Worm (Caenorhabditis elegans) whole organism, late embryonic: Measurements from ENCODE around the gene pals-31.

ENCODE experiments used
- C08G9.2 ChIP-seq: sonication (generic microtip); optimal IDR thresholded peaks from 2 replicates; lab custom pipeline; 2016; ENCODE audit warnings: mild to moderate bottlenecking, missing genetic modification characterization, moderate library complexity, missing compliant biosample characterization
- C38D4.7 ChIP-seq: fragments of 200-800 bp; sonication (Bioruptor generic); optimal IDR thresholded peaks from 2 replicates; lab custom pipeline; 2018; ENCODE audit warnings: mild to moderate bottlenecking, missing genetic modification characterization, moderate library complexity, missing compliant biosample characterization
- K02D7.2 ChIP-seq: sonication (generic microtip); optimal IDR thresholded peaks from 2 replicates; lab custom pipeline; 2017; ENCODE audit warnings: mild to moderate bottlenecking, missing genetic modification characterization, missing compliant biosample characterization
- T23F11.4 ChIP-seq: fragments of 200-800 bp; sonication (Bioruptor generic); optimal IDR thresholded peaks from 2 replicates; lab custom pipeline; 2018; ENCODE audit warnings: mild to moderate bottlenecking, missing genetic modification characterization, missing compliant biosample characterization
- ahr-1 ChIP-seq: sonication (generic microtip); optimal IDR thresholded peaks from 2 replicates; lab custom pipeline; 2016; ENCODE audit warnings: missing genetic modification characterization, missing compliant biosample characterization
- ama-1 ChIP-seq: fragments of 150-350 bp; optimal IDR thresholded peaks from 2 replicates; lab custom pipeline; 2014
- ceh-19 ChIP-seq: fragments of 200-800 bp; sonication (Bioruptor generic); optimal IDR thresholded peaks from 2 replicates; lab custom pipeline; 2018; ENCODE audit warnings: mild to moderate bottlenecking, missing genetic modification characterization, missing compliant biosample characterization
- ceh-24 ChIP-seq: sonication (generic microtip); optimal IDR thresholded peaks from 2 replicates; lab custom pipeline; 2016; ENCODE audit warnings: mild to moderate bottlenecking, missing genetic modification characterization, missing compliant biosample characterization
- ceh-45 ChIP-seq: fragments of 200-800 bp; sonication (Bioruptor generic); IDR thresholded peaks from 2 replicates; pipeline ENCODE4 v1.3.6; 2022; ENCODE audit warnings: missing genetic modification reagents, missing genetic modification characterization, missing compliant biosample characterization
- ceh-9 ChIP-seq: sonication (generic microtip); optimal IDR thresholded peaks from 2 replicates; lab custom pipeline; 2016; ENCODE audit warnings: mild to moderate bottlenecking, missing genetic modification characterization, inconsistent platforms, missing compliant biosample characterization
- dve-1 ChIP-seq: sonication (generic microtip); optimal IDR thresholded peaks from 2 replicates; lab custom pipeline; 2017; ENCODE audit warnings: antibody characterized with exemption, mild to moderate bottlenecking, missing genetic modification characterization, missing compliant biosample characterization
- elt-2 ChIP-seq: sonication (generic microtip); optimal IDR thresholded peaks from 2 replicates; lab custom pipeline; 2016; ENCODE audit warnings: missing genetic modification reagents, missing genetic modification characterization, missing compliant biosample characterization
- eyg-1 ChIP-seq: sonication (generic microtip); optimal IDR thresholded peaks from 2 replicates; lab custom pipeline; 2016; ENCODE audit warnings: missing genotype, missing genetic modification characterization, missing compliant biosample characterization
- fax-1 ChIP-seq: sonication (generic microtip); optimal IDR thresholded peaks from 2 replicates; lab custom pipeline; 2016; ENCODE audit warnings: missing genotype, missing genetic modification characterization, missing compliant biosample characterization
- fkh-10 ChIP-seq: fragments of 150-350 bp; optimal IDR thresholded peaks from 2 replicates; lab custom pipeline; 2014; ENCODE audit warnings: missing biosample characterization, missing genetic modification reagents, missing genetic modification characterization
- fkh-6 ChIP-seq: sonication (generic microtip); optimal IDR thresholded peaks from 2 replicates; lab custom pipeline; 2016; ENCODE audit warnings: missing genetic modification characterization, missing compliant biosample characterization
- gmeb-2 ChIP-seq: sonication (generic microtip); optimal IDR thresholded peaks from 2 replicates; lab custom pipeline; 2016; ENCODE audit warnings: missing genetic modification characterization, inconsistent platforms, missing compliant biosample characterization
- hlh-15 ChIP-seq: sonication (generic microtip); optimal IDR thresholded peaks from 2 replicates; lab custom pipeline; 2016; ENCODE audit warnings: missing genetic modification characterization, missing compliant biosample characterization
- hlh-30 ChIP-seq: sonication (generic microtip); optimal IDR thresholded peaks from 2 replicates; lab custom pipeline; 2017; ENCODE audit warnings: antibody characterized with exemption, missing genetic modification characterization, missing compliant biosample characterization; ENCODE audit not compliant: insufficient read depth
- hlh-6 ChIP-seq: sonication (generic microtip); optimal IDR thresholded peaks from 2 replicates; lab custom pipeline; 2016; ENCODE audit warnings: missing genotype, missing genetic modification characterization, missing compliant biosample characterization
- lin-11 ChIP-seq: fragments of 200-800 bp; sonication (Bioruptor generic); optimal IDR thresholded peaks from 2 replicates; lab custom pipeline; 2018; ENCODE audit warnings: mild to moderate bottlenecking, missing genetic modification characterization, missing compliant biosample characterization
- madf-2 ChIP-seq: sonication (generic microtip); optimal IDR thresholded peaks from 2 replicates; lab custom pipeline; 2017; ENCODE audit warnings: missing genetic modification characterization, missing compliant biosample characterization
- mec-3 ChIP-seq: sonication (generic microtip); optimal IDR thresholded peaks from 2 replicates; lab custom pipeline; 2016; ENCODE audit warnings: borderline replicate concordance, missing genetic modification characterization, missing compliant biosample characterization
- nfya-1 ChIP-seq: sonication (generic microtip); optimal IDR thresholded peaks from 2 replicates; lab custom pipeline; 2017; ENCODE audit warnings: missing genetic modification characterization, mild to moderate bottlenecking, missing compliant biosample characterization, antibody characterized with exemption, moderate library complexity
- nhr-232 ChIP-seq: sonication (generic microtip); optimal IDR thresholded peaks from 2 replicates; lab custom pipeline; 2016; ENCODE audit warnings: missing genetic modification characterization, missing compliant biosample characterization
- npax-4 ChIP-seq: sonication (generic microtip); optimal IDR thresholded peaks from 2 replicates; lab custom pipeline; 2016; ENCODE audit warnings: missing genetic modification characterization, missing compliant biosample characterization
- odd-2 ChIP-seq: sonication (generic microtip); optimal IDR thresholded peaks from 2 replicates; lab custom pipeline; 2017; ENCODE audit warnings: antibody characterized with exemption, mild to moderate bottlenecking, missing genetic modification characterization, missing compliant biosample characterization
- pag-3 ChIP-seq: sonication (generic microtip); optimal IDR thresholded peaks from 2 replicates; lab custom pipeline; 2016; ENCODE audit warnings: missing compliant biosample characterization, missing genetic modification characterization, borderline replicate concordance
- pat-9 ChIP-seq: fragments of 200-800 bp; sonication (Bioruptor generic); optimal IDR thresholded peaks from 2 replicates; lab custom pipeline; 2018; ENCODE audit warnings: mild to moderate bottlenecking, missing genetic modification characterization, moderate library complexity, missing compliant biosample characterization
- pros-1 ChIP-seq: fragments of 150-350 bp; optimal IDR thresholded peaks from 2 replicates; lab custom pipeline; 2014; ENCODE audit warnings: missing biosample characterization, missing genetic modification reagents, missing genetic modification characterization
- ref-2 ChIP-seq: sonication (generic microtip); optimal IDR thresholded peaks from 2 replicates; lab custom pipeline; 2016; ENCODE audit warnings: missing genetic modification characterization, missing compliant biosample characterization
- rnt-1 ChIP-seq: sonication (generic microtip); optimal IDR thresholded peaks from 2 replicates; lab custom pipeline; 2016; ENCODE audit warnings: missing genetic modification characterization, missing compliant biosample characterization
- sox-4 ChIP-seq: sonication (generic microtip); optimal IDR thresholded peaks from 2 replicates; lab custom pipeline; 2017; ENCODE audit warnings: mild to moderate bottlenecking, missing genetic modification characterization, inconsistent platforms, missing compliant biosample characterization
- tbx-7 ChIP-seq: sonication (generic microtip); optimal IDR thresholded peaks from 2 replicates; lab custom pipeline; 2016; ENCODE audit warnings: missing genotype, missing genetic modification characterization, missing compliant biosample characterization
- ttx-3 ChIP-seq: sonication (generic microtip); optimal IDR thresholded peaks from 2 replicates; lab custom pipeline; 2016; ENCODE audit warnings: missing genetic modification reagents, missing genetic modification characterization, missing compliant biosample characterization
- unc-55 ChIP-seq: sonication (generic microtip); optimal IDR thresholded peaks from 2 replicates; lab custom pipeline; 2017; ENCODE audit warnings: missing biosample characterization, missing genetic modification reagents, missing genetic modification characterization

The pals-31 gene

ce11 chrV:642750-643149 lies 6.4 kb downstream of the pals-31 start, which contains the start of gene nhr-190:
Gene nhr-190, minus strand, starts transcription at chrV:642924.
- TF ChIP-seq nfya-1 (tag; lab: Kevin White, UChicago) (peak; percentile 18), hlh-30 (tag; lab: Kevin White, UChicago) (peak; percentile 29), ref-2 (tag; lab: Kevin White, UChicago) (no peak), nhr-232 (tag; lab: Kevin White, UChicago) (no peak), hlh-6 (no peak)

- TF ChIP-seq fkh-10 (GFP tag; lab: Kevin White, UChicago) (no peak), ama-1 (no peak), ceh-9 (tag; lab: Kevin White, UChicago) (no peak), ceh-24 (tag; lab: Kevin White, UChicago) (no peak), ref-2 (tag; lab: Kevin White, UChicago) (no peak), ceh-45 (no peak), pag-3 (tag; lab: Kevin White, UChicago) (no peak), elt-2 (tag; lab: Kevin White, UChicago) (no peak)
- TF ChIP-seq, all 69 proteins: peak for 0
Measured at ce11 chrV:646129-646528, 9.7 kb downstream of the pals-31 start, which contains the start of gene F48G7.12. Gene F48G7.12, minus strand, starts transcription at chrV:646229.

- TF ChIP-seq unc-55 (no peak), nfya-1 (tag; lab: Kevin White, UChicago) (no peak), eyg-1 (no peak), lin-11 (tag; lab: Kevin White, UChicago) (no peak), fkh-6 (tag; lab: Kevin White, UChicago) (no peak), ahr-1 (tag; lab: Kevin White, UChicago) (no peak)
Measured at ce11 chrV:646888-647287, 10.5 kb downstream of the pals-31 start, which contains the start of gene ugt-42. Gene ugt-42, plus strand, starts transcription at chrV:647188.

ce11 chrV:652940-653339 lies 16.6 kb downstream of the pals-31 start, which contains the start of gene srj-5:
Gene srj-5, minus strand, starts transcription at chrV:653040.
- no peak for TF ChIP-seq odd-2 (tag; lab: Kevin White, UChicago)
- no peak for TF ChIP-seq K02D7.2 (tag; lab: Kevin White, UChicago)
- no peak for TF ChIP-seq tbx-7 (tag; lab: Kevin White, UChicago)
- TF ChIP-seq ttx-3 (tag; lab: Kevin White, UChicago), result no peak
- TF ChIP-seq lin-11 (tag; lab: Kevin White, UChicago), result no peak
- TF ChIP-seq pat-9 (tag; lab: Kevin White, UChicago), result no peak
- TF ChIP-seq C38D4.7 (GFP tag; lab: Kevin White, UChicago), result no peak
- TF ChIP-seq fax-1 (tag; lab: Kevin White, UChicago), result no peak
- no peak for TF ChIP-seq rnt-1 (tag; lab: Kevin White, UChicago)
- TF ChIP-seq pros-1 (tag; lab: Kevin White, UChicago), result no peak
- no peak for TF ChIP-seq dve-1
- TF ChIP-seq nhr-232 (tag; lab: Kevin White, UChicago), result no peak
- TF ChIP-seq mec-3 (tag; lab: Kevin White, UChicago), result no peak
- TF ChIP-seq eyg-1, result no peak
- no peak for TF ChIP-seq npax-4 (tag; lab: Kevin White, UChicago)
- TF ChIP-seq C08G9.2 (tag; lab: Kevin White, UChicago), result no peak
- no peak for TF ChIP-seq hlh-15 (tag; lab: Kevin White, UChicago)
- TF ChIP-seq ceh-19, result no peak
- TF ChIP-seq gmeb-2 (tag; lab: Kevin White, UChicago), result no peak

- TF ChIP-seq sox-4 (no peak), ref-2 (tag; lab: Kevin White, UChicago) (no peak), rnt-1 (tag; lab: Kevin White, UChicago) (no peak), eyg-1 (no peak), T23F11.4 (GFP tag; lab: Kevin White, UChicago) (no peak), madf-2 (tag; lab: Kevin White, UChicago) (no peak), ama-1 (no peak), dve-1 (no peak), C38D4.7 (GFP tag; lab: Kevin White, UChicago) (no peak), nfya-1 (tag; lab: Kevin White, UChicago) (no peak), nhr-232 (tag; lab: Kevin White, UChicago) (no peak)
Measured at ce11 chrV:654402-654801, 18.0 kb downstream of the pals-31 start, which contains the start of gene srj-6. Gene srj-6, minus strand, starts transcription at chrV:654502.
